Worm (Caenorhabditis elegans) whole organism, mixed stage, embryonic: ENCODE data around the gene Y119D3B.14.

Experiments
- nhr-12 ChIP-seq: fragments of 150-350 bp; optimal IDR thresholded peaks from 2 replicates; lab custom pipeline; 2014; ENCODE audit warnings: missing biosample characterization, missing genetic modification characterization
- nhr-237 ChIP-seq: fragments of 150-350 bp; optimal IDR thresholded peaks from 2 replicates; lab custom pipeline; 2014; ENCODE audit warnings: missing biosample characterization, missing genetic modification characterization
- unc-62 ChIP-seq: fragments of 150-350 bp; optimal IDR thresholded peaks from 2 replicates; lab custom pipeline; 2014; ENCODE audit warnings: missing biosample characterization, missing genetic modification reagents, missing genetic modification characterization

DNA sequence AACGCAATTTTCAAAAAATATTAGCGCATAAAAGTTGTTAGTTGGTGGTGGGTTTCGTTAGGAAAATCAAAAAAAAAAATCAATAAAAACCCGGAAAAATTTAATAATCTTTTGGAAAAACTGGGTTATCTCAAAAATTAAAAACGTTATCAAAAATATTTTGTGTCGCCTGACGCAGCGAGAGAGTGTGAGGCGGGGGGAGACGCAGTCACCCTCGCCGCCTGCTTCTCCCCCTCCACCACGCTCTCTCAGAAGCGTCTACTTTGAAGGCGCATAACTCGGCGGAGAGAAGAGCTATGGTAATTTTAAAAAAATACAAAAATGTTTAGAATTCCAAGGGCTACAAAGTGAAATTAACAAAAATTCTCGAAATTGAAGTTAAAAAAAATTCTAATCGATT, 31.5 kb upstream of the Y119D3B.14 start:
- no peak for TF ChIP-seq nhr-12 (tag; lab: Kevin White, UChicago)
- TF ChIP-seq unc-62 (GFP tag; lab: Kevin White, UChicago), result no peak
- TF ChIP-seq nhr-237, result no peak
